Worm (Caenorhabditis elegans): Measurements from ENCODE around the gene C16C10.1.

C16C10.1 gene

ce11 chrIII:4181338-4181737 lies at the start of gene C16C10.1:
Gene C16C10.1 (minus strand): TSS chrIII:4181438.
- no peak for TF ChIP-seq unc-62 (GFP tag; optimal IDR thresholded peaks at IDR 0.05)

- no peak for TF ChIP-seq unc-62 (GFP tag; optimal IDR thresholded peaks at IDR 0.05)
These were observed 48.9 kb upstream of the C16C10.1 start for ce11 chrIII:4230092-4230491.

- TF ChIP-seq unc-62 (GFP tag; optimal IDR thresholded peaks at IDR 0.05): no peak
These were observed 47.6 kb upstream of the C16C10.1 start, which contains the start of gene F43C1.5 for ce11 chrIII:4228841-4229240. Gene F43C1.5 (plus strand): TSS chrIII:4229141.

- TF ChIP-seq unc-62 (GFP tag; optimal IDR thresholded peaks at IDR 0.05): no peak
These were observed 46.8 kb upstream of the C16C10.1 start, which contains the start of gene mpk-1 for ce11 chrIII:4228008-4228407. Gene mpk-1 (minus strand): TSS chrIII:4228108.

- no peak for TF ChIP-seq unc-62 (GFP tag; optimal IDR thresholded peaks at IDR 0.05)
These were observed 46.1 kb upstream of the C16C10.1 start for ce11 chrIII:4227363-4227762.

- TF ChIP-seq unc-62 (GFP tag; optimal IDR thresholded peaks at IDR 0.05): no peak
These were observed 43.5 kb upstream of the C16C10.1 start for ce11 chrIII:4224722-4225121.

DNA sequence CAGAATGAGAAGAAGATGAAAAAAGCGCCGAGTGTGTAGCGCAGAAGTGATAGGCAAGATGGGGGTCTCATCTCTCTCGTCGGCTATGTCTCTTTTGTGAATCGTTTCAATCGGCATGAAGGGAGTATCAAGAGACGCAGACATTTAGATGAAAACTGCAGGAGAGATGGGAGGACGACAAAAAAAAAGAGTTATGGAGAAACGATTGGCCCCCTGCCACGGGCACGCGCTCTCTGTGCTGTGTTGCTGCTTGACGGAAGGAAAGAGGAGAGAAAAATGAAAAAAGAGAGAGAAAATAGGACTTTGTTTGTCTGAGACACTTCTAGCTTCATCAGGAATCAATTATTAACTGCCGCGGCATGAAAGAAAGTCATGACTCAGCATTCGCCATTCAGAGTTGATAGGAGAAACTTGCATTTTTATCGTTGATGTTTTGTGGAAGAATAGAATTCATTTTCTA lies 42.5 kb upstream of the C16C10.1 start:
- no peak for TF ChIP-seq unc-62 (GFP tag; optimal IDR thresholded peaks at IDR 0.05)

DNA sequence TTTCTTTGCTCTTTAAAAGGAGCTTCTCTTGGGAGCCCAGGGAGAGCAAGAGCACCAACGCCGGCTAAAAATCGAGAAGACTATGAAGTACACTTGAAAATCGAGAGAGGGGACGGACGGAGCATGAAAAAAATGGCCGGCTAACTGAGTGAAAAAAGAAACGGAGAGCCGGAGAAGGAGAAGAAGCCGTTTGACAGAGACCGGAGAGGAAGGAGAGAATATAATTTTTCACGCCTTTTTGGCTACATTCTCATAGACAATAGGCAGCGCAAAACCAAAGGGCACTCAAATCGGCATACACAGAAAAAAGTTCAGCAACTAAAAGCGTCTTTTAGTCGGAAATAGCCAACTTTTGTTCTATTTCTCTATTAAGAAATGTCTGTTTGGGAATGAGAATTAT lies 40.3 kb upstream of the C16C10.1 start:
- TF ChIP-seq unc-62 (GFP tag; optimal IDR thresholded peaks at IDR 0.05): no peak

DNA sequence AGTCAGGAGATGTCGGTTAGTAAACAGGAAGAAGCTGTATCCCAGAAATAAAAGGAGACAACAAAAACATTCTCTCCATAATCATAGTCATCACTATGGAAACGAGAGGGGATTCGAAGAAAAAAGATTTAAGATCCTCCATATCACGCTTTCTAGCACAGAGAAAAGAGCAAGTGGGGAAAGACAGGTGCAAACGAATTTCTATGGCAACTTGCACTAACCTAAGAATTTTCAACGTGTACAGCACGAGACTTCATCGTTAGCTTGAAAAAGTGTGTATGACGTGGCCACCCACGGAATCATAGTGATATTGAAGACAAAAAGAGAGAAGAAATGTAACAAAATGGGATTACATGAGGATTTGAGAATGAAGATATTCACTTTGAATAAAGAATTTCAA lies 39.6 kb upstream of the C16C10.1 start:
- TF ChIP-seq unc-62 (GFP tag; optimal IDR thresholded peaks at IDR 0.05): no peak

ce11 chrIII:4210661-4211060 lies 29.4 kb upstream of the C16C10.1 start:
- TF ChIP-seq unc-62 (GFP tag; optimal IDR thresholded peaks at IDR 0.05): no peak

DNA sequence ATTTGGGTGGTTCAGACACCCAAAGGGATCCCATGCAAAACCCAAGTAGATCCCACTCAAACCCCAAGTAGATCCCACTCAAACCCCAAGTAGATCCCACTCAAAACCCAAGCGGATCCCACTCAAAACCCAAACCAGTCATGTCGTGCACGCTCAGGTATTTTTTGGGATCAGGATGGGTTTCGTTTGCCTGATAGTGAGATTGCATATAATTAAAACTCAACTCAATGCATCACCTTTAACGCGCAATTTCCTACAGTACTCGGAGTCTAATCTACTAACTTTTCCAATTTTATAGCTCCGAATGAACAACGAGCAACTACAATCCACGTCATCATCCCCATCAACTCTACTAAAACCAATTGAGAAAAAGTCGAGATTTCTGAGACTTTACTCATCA lies 27.9 kb upstream of the C16C10.1 start, which contains the start of gene phlp-2:
Gene phlp-2, plus strand, starts transcription at position 301 of the 400 bp plus-strand sequence.
- no peak for TF ChIP-seq unc-62 (GFP tag; optimal IDR thresholded peaks at IDR 0.05)

- TF ChIP-seq unc-62 (GFP tag; optimal IDR thresholded peaks at IDR 0.05): no peak
These were observed 27.0 kb upstream of the C16C10.1 start for ce11 chrIII:4208210-4208609.

ce11 chrIII:4205751-4206327 lies 24.6 kb upstream of the C16C10.1 start, which contains the start of gene R74.8:
Gene R74.8 (plus strand): TSS chrIII:4206277.
- TF ChIP-seq unc-62 (GFP tag; optimal IDR thresholded peaks at IDR 0.05): no peak

- TF ChIP-seq unc-62 (GFP tag; optimal IDR thresholded peaks at IDR 0.05): no peak
These were observed 23.7 kb upstream of the C16C10.1 start for ce11 chrIII:4204964-4205363.

ce11 chrIII:4204072-4204471 lies 22.8 kb upstream of the C16C10.1 start, which contains the start of the genes pelo-1 and R74.7:
Gene pelo-1 (minus strand): TSS chrIII:4204222.
Gene R74.7 (plus strand): TSS chrIII:4204429.
- TF ChIP-seq unc-62 (GFP tag; optimal IDR thresholded peaks at IDR 0.05): no peak

- no peak for TF ChIP-seq unc-62 (GFP tag; optimal IDR thresholded peaks at IDR 0.05)
These were observed 15.7 kb upstream of the C16C10.1 start, which contains the start of gene asd-1 for ce11 chrIII:4196988-4197384. Gene asd-1 (plus strand): TSS chrIII:4197285.

DNA sequence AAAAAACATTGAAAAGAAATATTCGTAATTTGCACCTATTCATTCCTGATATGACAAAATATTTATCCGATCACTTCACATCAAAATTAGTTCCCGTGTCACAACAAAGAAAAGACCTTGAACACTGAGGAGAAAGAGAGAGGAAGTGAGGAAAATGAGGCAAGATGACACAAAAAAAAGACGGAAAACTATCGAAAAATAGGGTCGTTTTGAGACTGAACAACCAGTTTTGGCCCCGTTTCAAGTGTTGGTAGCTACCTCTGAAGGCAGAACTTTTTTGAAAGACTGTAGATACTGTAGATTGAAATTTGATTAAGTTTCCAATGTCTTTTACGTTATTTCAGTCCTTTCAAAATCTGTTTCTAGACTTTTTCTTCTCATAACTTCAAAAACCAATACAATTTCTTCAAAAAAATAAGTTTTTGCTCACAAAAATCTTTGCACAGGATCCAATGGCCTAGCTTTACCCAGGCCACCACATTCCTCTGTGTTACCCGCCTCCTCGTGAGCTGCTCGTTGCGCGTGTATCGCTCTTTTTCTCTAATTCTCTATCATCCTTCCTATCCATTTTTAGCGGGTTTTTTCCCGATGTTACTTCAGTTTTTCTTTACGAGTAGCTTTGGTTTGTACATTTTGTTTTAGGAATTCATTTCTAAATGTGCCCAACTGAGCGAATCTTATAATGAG lies 15.2 kb upstream of the C16C10.1 start:
- no peak for TF ChIP-seq unc-62 (GFP tag; optimal IDR thresholded peaks at IDR 0.05)
